Fruit fly (Drosophila melanogaster) whole organism, pupa: ENCODE measurements around the gene CG42375.
A peak's percentile ranks its signal among the peaks of the same experiment; 100 is the strongest.

Experiments
- CG10348 ChIP-seq: fragments of 200-800 bp; sonication (Bioruptor generic); IDR thresholded peaks from 2 replicates; pipeline ENCODE4 v1.3.6; 2022; ENCODE audit warnings: missing biosample characterization, missing genetic modification characterization
- CG12605 ChIP-seq: fragments of 200-800 bp; sonication (Bioruptor generic); IDR thresholded peaks from 2 replicates; pipeline ENCODE4 v1.3.6; 2022; ENCODE audit warnings: missing biosample characterization, missing genetic modification characterization
- CG13204 ChIP-seq: fragments of 200-800 bp; sonication (Bioruptor generic); optimal IDR thresholded peaks from 2 replicates; lab custom pipeline; 2018; ENCODE audit warnings: missing biosample characterization, mild to moderate bottlenecking, missing genetic modification characterization, moderate library complexity
- CG14655 ChIP-seq: fragments of 200-800 bp; sonication (Bioruptor generic); optimal IDR thresholded peaks from 3 replicates; lab custom pipeline; 2017; ENCODE audit warnings: mild to moderate bottlenecking, missing biosample characterization, missing genetic modification reagents, missing genetic modification characterization
- CG15710 ChIP-seq: fragments of 200-800 bp; sonication (Bioruptor generic); optimal IDR thresholded peaks from 2 replicates; lab custom pipeline; 2018; ENCODE audit warnings: missing biosample characterization, mild to moderate bottlenecking, missing genetic modification characterization, moderate library complexity
- CG17806 ChIP-seq: fragments of 200-800 bp; sonication (Bioruptor generic); optimal IDR thresholded peaks from 2 replicates; lab custom pipeline; 2018; ENCODE audit warnings: missing biosample characterization, mild to moderate bottlenecking, missing genetic modification characterization, moderate library complexity
- CG32121 ChIP-seq: fragments of 200-800 bp; sonication (Bioruptor generic); IDR thresholded peaks from 2 replicates; pipeline ENCODE4 v1.3.6; 2022; ENCODE audit warnings: missing biosample characterization, missing genetic modification characterization
- CG34367 ChIP-seq: fragments of 200-800 bp; sonication (Bioruptor generic); optimal IDR thresholded peaks from 2 replicates; lab custom pipeline; 2018; ENCODE audit warnings: missing biosample characterization, mild to moderate bottlenecking, missing genetic modification characterization
- CG4496 ChIP-seq: fragments of 200-800 bp; sonication (Bioruptor generic); IDR thresholded peaks from 3 replicates; pipeline ENCODE4 v1.3.6; 2022; ENCODE audit warnings: missing biosample characterization, missing genetic modification characterization
- CG8159 ChIP-seq: fragments of 200-800 bp; sonication (Bioruptor generic); optimal IDR thresholded peaks from 3 replicates; lab custom pipeline; 2018; ENCODE audit warnings: missing biosample characterization, mild to moderate bottlenecking, missing genetic modification characterization, moderate library complexity
- CG8301 ChIP-seq: fragments of 200-800 bp; sonication (Bioruptor generic); optimal IDR thresholded peaks from 2 replicates; lab custom pipeline; 2018; ENCODE audit warnings: missing biosample characterization, mild to moderate bottlenecking, missing genetic modification characterization
- CG9948 ChIP-seq: fragments of 200-800 bp; sonication (Bioruptor generic); optimal IDR thresholded peaks from 2 replicates; lab custom pipeline; 2018; ENCODE audit warnings: missing biosample characterization, mild to moderate bottlenecking, missing genetic modification characterization, moderate library complexity
- D1 ChIP-seq: fragments of 200-800 bp; sonication (Bioruptor generic); optimal IDR thresholded peaks from 2 replicates; lab custom pipeline; 2018; ENCODE audit warnings: missing biosample characterization, mild to moderate bottlenecking, missing genetic modification characterization, moderate library complexity
- EcR ChIP-seq: fragments of 200-800 bp; sonication (Bioruptor generic); optimal IDR thresholded peaks from 3 replicates; lab custom pipeline; 2019; ENCODE audit warnings: missing biosample characterization, missing genetic modification characterization, mild to moderate bottlenecking, moderate library complexity, missing genetic modification reagents
- Ets98B ChIP-seq: fragments of 200-800 bp; sonication (Bioruptor generic); IDR thresholded peaks from 2 replicates; pipeline ENCODE4 v1.3.6; 2022; ENCODE audit warnings: missing biosample characterization, missing genetic modification characterization
- Pif1A ChIP-seq: fragments of 200-800 bp; sonication (Bioruptor generic); optimal IDR thresholded peaks from 3 replicates; lab custom pipeline; 2016; ENCODE audit warnings: missing biosample characterization, missing genetic modification characterization
- Pif1B ChIP-seq: fragments of 200-800 bp; sonication (Bioruptor generic); optimal IDR thresholded peaks from 3 replicates; lab custom pipeline; 2016; ENCODE audit warnings: missing biosample characterization, missing genetic modification characterization
- Snoo ChIP-seq: fragments of 200-800 bp; sonication (Bioruptor generic); optimal IDR thresholded peaks from 3 replicates; lab custom pipeline; 2017; ENCODE audit warnings: missing biosample characterization, mild to moderate bottlenecking, missing genetic modification characterization, inconsistent platforms
- fd96Ca ChIP-seq: fragments of 200-800 bp; sonication (Bioruptor generic); IDR thresholded peaks from 3 replicates; pipeline ENCODE4 v1.3.6; 2022; ENCODE audit warnings: missing biosample characterization, missing genetic modification characterization
- gl ChIP-seq: fragments of 200-800 bp; sonication (Bioruptor generic); optimal IDR thresholded peaks from 2 replicates; lab custom pipeline; 2018; ENCODE audit warnings: missing biosample characterization, mild to moderate bottlenecking, missing genetic modification characterization
- rn ChIP-seq: fragments of 200-800 bp; sonication (Bioruptor generic); IDR thresholded peaks from 2 replicates; pipeline ENCODE4 v1.3.6; 2022; ENCODE audit warnings: missing biosample characterization, missing genetic modification characterization

CG42375 gene

dm6 chr3R:13812736-13813250, 33.4 kb downstream of the CG42375 start, which contains the start of the genes tal-1A, tal-2A, tal-3A and tal-AA:
TSS of gene tal-1A (plus strand) at chr3R:13813109.
TSS of gene tal-2A (plus strand) at chr3R:13813109.
TSS of gene tal-3A (plus strand) at chr3R:13813109.
TSS of gene tal-AA (plus strand) at chr3R:13813109.
- no peak for TF ChIP-seq CG15710 (tag; lab: Kevin White, UChicago)
- TF ChIP-seq Pif1B (GFP tag; lab: Kevin White, UChicago): peak; percentile 75
- no peak for TF ChIP-seq CG8301 (tag; lab: Kevin White, UChicago)
- TF ChIP-seq Pif1A: peak; percentile 47
- TF ChIP-seq CG10348 (GFP tag; lab: Robert Waterston, UW): no peak
- TF ChIP-seq CG4496 (GFP tag; lab: Robert Waterston, UW): no peak
- TF ChIP-seq gl (tag; lab: Kevin White, UChicago): peak; percentile 14
- TF ChIP-seq CG12605 (GFP tag; lab: Robert Waterston, UW): peak; percentile 69
- TF ChIP-seq CG32121 (GFP tag; lab: Robert Waterston, UW): peak; percentile 66
- TF ChIP-seq CG14655: no peak
- TF ChIP-seq CG9948: no peak
- TF ChIP-seq CG13204 (GFP tag; lab: Kevin White, UChicago): no peak
- no peak for TF ChIP-seq rn
- peak; percentile 29 for TF ChIP-seq Snoo (tag; lab: Kevin White, UChicago)
- TF ChIP-seq EcR (GFP tag; lab: Kevin White, UChicago): peak; percentile 73
- TF ChIP-seq CG34367: no peak
- TF ChIP-seq D1 (tag; lab: Kevin White, UChicago): no peak
- no peak for TF ChIP-seq CG8159 (tag; lab: Kevin White, UChicago)
- no peak for TF ChIP-seq CG17806 (tag; lab: Kevin White, UChicago)
- TF ChIP-seq fd96Ca (GFP tag; lab: Robert Waterston, UW): peak; percentile 73
- peak; percentile 68; the same call in 1 of the 2 replicates for TF ChIP-seq Ets98B (GFP tag; lab: Robert Waterston, UW)

DNA sequence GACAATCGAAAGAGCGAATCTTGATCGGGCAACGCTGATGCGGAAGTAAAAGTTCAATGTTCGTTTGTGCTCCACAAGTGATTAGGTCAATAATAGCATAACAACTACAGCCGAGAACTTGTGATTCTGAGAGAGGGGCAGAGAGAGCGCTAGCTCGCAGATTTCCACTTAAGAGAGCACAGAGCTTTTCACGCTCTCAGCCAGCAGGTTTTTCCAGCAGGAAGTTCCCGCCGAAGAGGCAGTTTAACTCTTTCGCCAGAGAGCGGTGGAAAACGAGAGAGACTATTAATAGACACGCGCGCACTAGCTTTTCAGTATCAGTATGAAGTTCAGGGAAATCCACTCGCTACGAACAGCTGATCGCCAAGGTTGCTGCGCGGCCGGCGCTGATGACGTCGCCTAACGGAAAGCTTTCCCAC, 35.6 kb downstream of the CG42375 start:
- TF ChIP-seq gl (tag; lab: Kevin White, UChicago): no peak
- peak; percentile 48 for TF ChIP-seq CG12605 (GFP tag; lab: Robert Waterston, UW)
- TF ChIP-seq Pif1A: no peak
- peak; percentile 71 for TF ChIP-seq CG32121 (GFP tag; lab: Robert Waterston, UW)
- TF ChIP-seq Ets98B (GFP tag; lab: Robert Waterston, UW): peak; percentile 64; the same call in 1 of the 2 replicates
- TF ChIP-seq EcR (GFP tag; lab: Kevin White, UChicago): peak; percentile 63
- TF ChIP-seq fd96Ca (GFP tag; lab: Robert Waterston, UW): peak; percentile 43; the same call in 1 of the 3 replicates

- TF ChIP-seq CG4496 (GFP tag; lab: Robert Waterston, UW) (0 out of 3 replicates have a peak, but pooled peaks have one; percentile 18), CG15710 (tag; lab: Kevin White, UChicago) (no peak), CG32121 (GFP tag; lab: Robert Waterston, UW) (peak; percentile 45; the same call in 1 of the 2 replicates), fd96Ca (GFP tag; lab: Robert Waterston, UW) (0 out of 3 replicates have a peak, but pooled peaks have one; percentile 19)
Observed at dm6 chr3R:13815566-13816374, 36.3 kb downstream of the CG42375 start.

- no peak for TF ChIP-seq fd96Ca (GFP tag; lab: Robert Waterston, UW)
- no peak for TF ChIP-seq CG4496 (GFP tag; lab: Robert Waterston, UW)
- no peak for TF ChIP-seq rn
- no peak for TF ChIP-seq CG14655
- TF ChIP-seq Snoo (tag; lab: Kevin White, UChicago): peak; percentile 65
- no peak for TF ChIP-seq CG8301 (tag; lab: Kevin White, UChicago)
- TF ChIP-seq CG32121 (GFP tag; lab: Robert Waterston, UW): no peak; the same call in 1 of the 2 replicates
- peak; percentile 34 for TF ChIP-seq CG8159 (tag; lab: Kevin White, UChicago)
- no peak for TF ChIP-seq CG17806 (tag; lab: Kevin White, UChicago)
- TF ChIP-seq CG12605 (GFP tag; lab: Robert Waterston, UW): peak; percentile 43; the same call in 1 of the 2 replicates
- no peak for TF ChIP-seq CG9948
- TF ChIP-seq CG10348 (GFP tag; lab: Robert Waterston, UW): no peak
- TF ChIP-seq Pif1B (GFP tag; lab: Kevin White, UChicago): peak; percentile 27
- no peak for TF ChIP-seq D1 (tag; lab: Kevin White, UChicago)
- no peak for TF ChIP-seq CG34367
- TF ChIP-seq Pif1A: peak; percentile 29
- TF ChIP-seq Ets98B (GFP tag; lab: Robert Waterston, UW): peak; percentile 45; the same call in 1 of the 2 replicates
- peak; percentile 43 for TF ChIP-seq gl (tag; lab: Kevin White, UChicago)
- peak; percentile 11 for TF ChIP-seq EcR (GFP tag; lab: Kevin White, UChicago)
- TF ChIP-seq CG13204 (GFP tag; lab: Kevin White, UChicago): peak; percentile 31
- peak; percentile 11 for TF ChIP-seq CG15710 (tag; lab: Kevin White, UChicago)
Observed at dm6 chr3R:13816375-13816711, 36.9 kb downstream of the CG42375 start.

dm6 chr3R:13817480-13818305, 38.3 kb downstream of the CG42375 start:
- peak; percentile 52; the same call in 2 of the 3 replicates for TF ChIP-seq fd96Ca (GFP tag; lab: Robert Waterston, UW)
- TF ChIP-seq CG15710 (tag; lab: Kevin White, UChicago): no peak
- TF ChIP-seq CG4496 (GFP tag; lab: Robert Waterston, UW): peak; percentile 44; the same call in 2 of the 3 replicates
- TF ChIP-seq CG17806 (tag; lab: Kevin White, UChicago): no peak
- TF ChIP-seq CG8301 (tag; lab: Kevin White, UChicago): peak; percentile 13
- TF ChIP-seq CG8159 (tag; lab: Kevin White, UChicago): no peak
- TF ChIP-seq rn: peak; percentile 46; the same call in 1 of the 2 replicates
- TF ChIP-seq CG14655: peak; percentile 7
- peak; percentile 65 for TF ChIP-seq CG32121 (GFP tag; lab: Robert Waterston, UW)
- no peak for TF ChIP-seq Pif1A
- peak; percentile 42; the same call in 1 of the 2 replicates for TF ChIP-seq Ets98B (GFP tag; lab: Robert Waterston, UW)
- peak; percentile 38; the same call in 1 of the 2 replicates for TF ChIP-seq CG12605 (GFP tag; lab: Robert Waterston, UW)
